Worm (Caenorhabditis elegans): ENCODE measurements around the gene rimb-1.

The rimb-1 gene

DNA sequence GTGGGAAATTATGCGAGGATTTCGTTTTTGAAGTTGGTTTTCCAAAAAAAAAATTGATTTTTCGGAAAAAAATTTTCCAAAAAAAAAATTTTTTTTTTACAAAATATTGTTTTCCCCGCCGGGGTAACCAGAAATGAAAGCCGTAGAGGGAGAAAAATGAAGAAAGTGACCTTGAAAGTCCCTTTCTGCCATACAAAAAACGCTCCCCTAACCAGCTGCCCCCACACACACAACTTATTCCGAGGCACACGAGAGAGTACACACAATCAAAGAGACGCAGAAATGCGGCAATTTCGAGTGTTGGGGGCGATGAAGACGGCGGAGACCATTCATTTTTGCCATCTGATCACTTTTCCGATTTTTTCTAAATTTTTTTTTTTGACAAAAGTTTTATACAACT, 65.8 kb downstream of the rimb-1 start:
- no peak for TF ChIP-seq unc-62 (GFP tag; optimal IDR thresholded peaks at IDR 0.05)

DNA sequence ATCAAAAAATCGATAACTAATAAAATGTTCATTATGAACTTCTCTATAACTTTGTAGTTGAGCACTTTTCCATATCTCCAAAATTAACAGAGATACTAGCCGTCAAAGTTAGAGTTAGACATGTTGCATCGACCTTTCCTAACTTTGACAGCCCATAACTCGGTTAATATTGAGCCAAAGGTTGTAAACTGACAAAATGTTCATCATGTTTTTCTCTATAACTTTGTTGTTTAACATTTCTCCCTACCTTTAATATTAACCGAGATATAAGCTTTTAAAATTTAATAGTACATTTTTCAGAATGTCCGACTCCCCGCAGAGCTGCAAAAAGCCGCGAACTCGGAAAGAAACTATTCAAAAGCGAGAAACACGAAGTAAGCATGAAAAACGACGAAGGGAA, 67.0 kb downstream of the rimb-1 start, which contains the start of gene hlh-33:
hlh-33 (plus strand) TSS at position 301 of the 400 bp plus-strand sequence.
- no peak for TF ChIP-seq unc-62 (GFP tag; optimal IDR thresholded peaks at IDR 0.05)

DNA sequence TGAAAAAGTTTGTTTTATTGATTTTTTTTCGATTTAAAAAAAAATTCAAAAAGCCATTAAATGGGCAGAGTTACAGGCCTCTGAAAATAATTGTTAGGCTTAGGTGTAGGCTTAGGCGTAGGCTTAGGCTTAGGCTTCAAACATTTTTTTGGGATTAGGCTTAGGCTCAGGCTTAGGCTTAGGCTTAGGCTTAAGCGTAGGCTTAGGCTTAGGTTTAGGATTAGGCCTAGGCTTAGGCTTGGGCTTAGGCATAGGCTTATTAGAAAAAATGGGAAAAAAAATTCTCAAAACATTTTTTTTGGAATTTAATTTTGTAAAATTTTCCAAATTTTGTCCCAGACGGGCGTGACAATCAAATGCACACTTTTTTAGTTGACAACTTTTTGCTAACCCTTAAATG, 68.0 kb downstream of the rimb-1 start:
- no peak for TF ChIP-seq unc-62 (GFP tag; optimal IDR thresholded peaks at IDR 0.05)

DNA sequence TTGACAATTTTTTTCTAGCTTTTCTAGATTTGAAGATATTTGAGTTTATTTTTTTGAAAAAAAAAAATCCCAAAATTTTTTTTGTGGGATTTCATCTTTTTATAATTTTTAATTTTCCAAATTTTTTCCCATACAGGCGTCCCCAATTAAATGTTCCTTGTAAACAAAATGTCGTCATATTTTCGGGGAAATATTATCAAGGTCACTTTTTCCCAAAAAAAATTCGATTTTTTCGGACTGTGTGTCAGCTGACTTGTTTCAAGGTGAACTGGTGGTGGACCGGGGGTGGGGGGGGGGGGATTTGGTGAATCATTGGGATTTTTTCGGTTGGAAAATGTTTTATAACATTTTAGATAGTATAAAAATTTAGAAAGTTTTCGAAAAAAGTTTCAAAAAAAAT, 68.5 kb downstream of the rimb-1 start:
- TF ChIP-seq unc-62 (GFP tag; optimal IDR thresholded peaks at IDR 0.05) = no peak
